Worm (Caenorhabditis elegans) whole organism, L2 larva: ENCODE data around the gene rpn-13.

ENCODE experiments used
- fos-1 ChIP-seq: fragments of 150-350 bp; optimal IDR thresholded peaks from 2 replicates; lab custom pipeline; 2014; ENCODE audit warnings: missing biosample characterization, missing genetic modification characterization
- unc-55 ChIP-seq: fragments of 150-350 bp; sonication (generic microtip); optimal IDR thresholded peaks from 3 replicates; lab custom pipeline; 2014; ENCODE audit warnings: missing biosample characterization, missing genetic modification reagents, missing genetic modification characterization

Gene rpn-13

ce11 chrIII:6290469-6291182 lies 51.1 kb downstream of the rpn-13 start:
- peak; percentile 95 for TF ChIP-seq fos-1
- no peak for TF ChIP-seq unc-55
